Worm (Caenorhabditis elegans): ENCODE results near the gene C17H12.2.
A peak's percentile ranks its signal among the peaks of the same experiment; 100 is the strongest.

The C17H12.2 gene

DNA sequence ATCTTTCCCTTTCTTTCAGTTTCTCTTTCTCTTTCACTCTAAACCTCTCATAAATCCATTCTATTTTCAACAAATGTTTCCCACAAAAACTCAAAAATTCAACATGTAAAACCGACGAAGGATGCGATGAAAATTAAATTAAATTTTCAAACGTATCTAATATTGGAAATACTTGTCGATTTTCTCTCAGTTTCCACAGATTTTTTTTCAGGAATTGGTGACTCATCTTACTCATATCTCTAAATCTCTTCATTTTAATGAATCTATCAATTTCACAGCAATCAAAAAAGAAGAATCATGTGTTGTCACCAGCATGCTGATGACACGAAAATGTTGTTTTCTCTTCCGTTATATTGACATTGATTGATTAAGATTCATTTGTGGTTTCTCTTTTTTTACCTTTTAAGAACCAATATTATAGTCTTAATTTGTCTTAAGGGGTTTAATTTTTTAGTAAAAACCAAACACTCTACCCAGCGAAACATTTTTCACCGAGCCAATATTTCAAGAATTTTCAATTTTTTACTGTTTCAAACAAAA is 13.6 kb upstream of the C17H12.2 start:
- TF ChIP-seq nhr-28 (tag; optimal IDR thresholded peaks at IDR 0.05), result peak; percentile 3
- TF ChIP-seq snpc-1.2 (GFP tag; IDR thresholded peaks at IDR 0.05), result no peak
- no peak for TF ChIP-seq Y5F2A.4 (GFP tag; optimal IDR thresholded peaks at IDR 0.05)
- TF ChIP-seq Y105C5A.15 (GFP tag; IDR thresholded peaks at IDR 0.05), result no peak
- TF ChIP-seq spr-1 (tag; optimal IDR thresholded peaks at IDR 0.05), result no peak
- TF ChIP-seq nhr-25 (tag; optimal IDR thresholded peaks at IDR 0.05; ENCODE audit: borderline replicate concordance, insufficient read depth), result no peak
- no peak for TF ChIP-seq aha-1 (tag)
- TF ChIP-seq attf-4 (tag; optimal IDR thresholded peaks at IDR 0.05), result no peak
- TF ChIP-seq pha-4 (GFP tag; IDR thresholded peaks at IDR 0.05), result no peak
- no peak for TF ChIP-seq pha-4 (tag; optimal IDR thresholded peaks at IDR 0.05)
- TF ChIP-seq ctbp-1 (GFP tag; IDR thresholded peaks at IDR 0.05), result no peak
- peak; percentile 37 for TF ChIP-seq hlh-30 (tag; optimal IDR thresholded peaks at IDR 0.05; ENCODE audit: insufficient read depth)
- no peak for TF ChIP-seq cey-2 (tag; optimal IDR thresholded peaks at IDR 0.05; ENCODE audit: borderline replicate concordance, insufficient read depth)
- no peak for TF ChIP-seq ces-1 (GFP tag; optimal IDR thresholded peaks at IDR 0.05)
- TF ChIP-seq dve-1 (tag; optimal IDR thresholded peaks at IDR 0.05; ENCODE audit: insufficient read depth), result no peak
- peak; percentile 47 for TF ChIP-seq fos-1 (tag; optimal IDR thresholded peaks at IDR 0.05)
- TF ChIP-seq F49E8.2 (tag; optimal IDR thresholded peaks at IDR 0.05; ENCODE audit: borderline replicate concordance), result no peak
- no peak for TF ChIP-seq egl-43 (GFP tag; IDR thresholded peaks at IDR 0.05)
- no peak for TF ChIP-seq ceh-28 (tag; optimal IDR thresholded peaks at IDR 0.05)
- peak in 1 of 2 experiments; percentile 3 for TF ChIP-seq daf-16 (GFP tag; optimal IDR thresholded peaks at IDR 0.05)
- TF ChIP-seq daf-16 (tag; optimal IDR thresholded peaks at IDR 0.05), result no peak
- TF ChIP-seq ceh-32 (tag; optimal IDR thresholded peaks at IDR 0.05; ENCODE audit: poor library complexity), result no peak

DNA sequence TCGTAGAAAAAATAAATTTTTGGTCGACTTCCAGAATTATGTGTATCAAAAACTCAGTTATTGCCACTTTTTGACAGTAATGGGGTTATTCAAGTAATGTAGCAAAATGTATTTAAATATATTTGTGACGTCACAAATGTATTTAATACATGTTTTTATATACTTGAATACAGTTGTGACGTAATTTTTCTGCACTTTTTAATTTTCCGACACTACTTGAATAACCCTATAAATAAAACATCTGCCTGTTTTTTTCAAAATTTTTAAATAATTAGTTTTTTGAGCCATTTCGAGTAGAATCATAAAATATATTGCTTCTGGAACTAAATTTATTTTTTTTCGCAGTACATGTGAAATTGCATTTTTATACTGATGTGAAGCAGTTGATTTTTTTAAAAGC is 13.0 kb upstream of the C17H12.2 start:
- TF ChIP-seq lim-7 (GFP tag; IDR thresholded peaks at IDR 0.05) (no peak), fos-1 (tag; optimal IDR thresholded peaks at IDR 0.05) (no peak), duxl-1 (tag; optimal IDR thresholded peaks at IDR 0.05; ENCODE audit: poor library complexity) (no peak), hlh-11 (tag; optimal IDR thresholded peaks at IDR 0.05) (no peak), ztf-11 (tag; optimal IDR thresholded peaks at IDR 0.05) (no peak), Y75B8A.6 (GFP tag; IDR thresholded peaks at IDR 0.05) (no peak), snpc-4 (tag; optimal IDR thresholded peaks at IDR 0.05) (no peak), T20F7.1 (GFP tag; optimal IDR thresholded peaks at IDR 0.05) (no peak), madf-9 (GFP tag; conservative IDR thresholded peaks at IDR 0.05) (no peak), ces-1 (GFP tag; optimal IDR thresholded peaks at IDR 0.05) (no peak), nhr-41 (GFP tag; IDR thresholded peaks at IDR 0.05) (no peak), D1046.2 (GFP tag; IDR thresholded peaks at IDR 0.05) (no peak), dmd-8 (GFP tag; IDR thresholded peaks at IDR 0.05) (no peak), mxl-3 (GFP tag; optimal IDR thresholded peaks at IDR 0.05) (no peak), Y5F2A.4 (GFP tag; optimal IDR thresholded peaks at IDR 0.05) (no peak), unc-62 (GFP tag; optimal IDR thresholded peaks at IDR 0.05 in 1 of 2) (no peak), unc-62 (tag; optimal IDR thresholded peaks at IDR 0.05) (no peak), nhr-25 (tag; optimal IDR thresholded peaks at IDR 0.05; ENCODE audit: borderline replicate concordance, insufficient read depth) (no peak), hlh-30 (tag; optimal IDR thresholded peaks at IDR 0.05; ENCODE audit: insufficient read depth) (no peak), nhr-102 (tag; optimal IDR thresholded peaks at IDR 0.05) (no peak)

DNA sequence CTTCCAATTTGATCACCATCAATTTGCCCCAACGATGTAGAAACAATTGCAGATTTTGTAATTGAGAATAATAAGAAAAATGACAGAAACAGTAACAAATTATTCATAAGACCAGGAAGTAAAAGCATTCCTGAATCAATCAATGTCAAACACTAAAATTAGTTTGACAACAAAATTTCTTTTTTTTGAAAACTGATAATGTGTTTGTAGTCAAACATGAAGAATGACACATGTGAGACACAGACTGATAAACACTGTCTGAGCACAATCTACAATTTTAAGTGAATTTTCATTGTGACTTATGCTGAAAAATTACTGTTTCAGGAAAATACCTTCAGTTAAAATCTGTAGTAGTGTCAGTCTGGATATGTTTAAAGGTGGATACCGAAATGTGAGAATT is 11.8 kb upstream of the C17H12.2 start, which contains the start of the genes cest-4 and C17H12.11:
Gene cest-4, minus strand, starts transcription at position 206 of the 400 bp plus-strand sequence.
Gene C17H12.11, plus strand, starts transcription at position 256 of the 400 bp plus-strand sequence.
- TF ChIP-seq spr-1 (tag; optimal IDR thresholded peaks at IDR 0.05), result no peak
- no peak for TF ChIP-seq dmd-9 (GFP tag; IDR thresholded peaks at IDR 0.05)
- peak; percentile 71 for TF ChIP-seq nhr-77 (tag; optimal IDR thresholded peaks at IDR 0.05)
- TF ChIP-seq fos-1 (tag; optimal IDR thresholded peaks at IDR 0.05), result no peak
- TF ChIP-seq nhr-48 (tag; optimal IDR thresholded peaks at IDR 0.05), result peak; percentile 9
- TF ChIP-seq lir-3 (tag; optimal IDR thresholded peaks at IDR 0.05), result no peak
- no peak for TF ChIP-seq R02D3.7 (tag; optimal IDR thresholded peaks at IDR 0.05)
- no peak for TF ChIP-seq nhr-10 (tag; optimal IDR thresholded peaks at IDR 0.05)
- TF ChIP-seq ces-1 (GFP tag; optimal IDR thresholded peaks at IDR 0.05), result no peak
- TF ChIP-seq dve-1 (tag; optimal IDR thresholded peaks at IDR 0.05; ENCODE audit: insufficient read depth), result peak; percentile 79
- peak; percentile 88 for TF ChIP-seq pqm-1 (tag; optimal IDR thresholded peaks at IDR 0.05)
- TF ChIP-seq F26F4.8 (GFP tag; conservative IDR thresholded peaks at IDR 0.05), result no peak
- TF ChIP-seq daf-16 (GFP tag; optimal IDR thresholded peaks at IDR 0.05), result no peak
- TF ChIP-seq daf-16 (tag; optimal IDR thresholded peaks at IDR 0.05), result peak; percentile 93
- TF ChIP-seq nhr-6 (tag; optimal IDR thresholded peaks at IDR 0.05), result peak; percentile 7
- TF ChIP-seq mxl-3 (GFP tag; optimal IDR thresholded peaks at IDR 0.05), result peak; percentile 24
- peak; percentile 56 for TF ChIP-seq aha-1 (tag)
- TF ChIP-seq nhr-28 (tag; optimal IDR thresholded peaks at IDR 0.05), result peak; percentile 98
- no peak for TF ChIP-seq mdt-29 (GFP tag; IDR thresholded peaks at IDR 0.05)
- no peak for TF ChIP-seq aly-2 (tag; optimal IDR thresholded peaks at IDR 0.05)
